Fruit fly (Drosophila melanogaster): Measurements from ENCODE around the gene Fadd.

Fadd gene

dm6 chr3R:22040400-22040799 is 6.1 kb downstream of the Fadd start:
- TF ChIP-seq ovo (GFP tag; optimal IDR thresholded peaks at IDR 0.05) (no peak), toe (GFP tag; optimal IDR thresholded peaks at IDR 0.05) (no peak), tj (GFP tag; optimal IDR thresholded peaks at IDR 0.05) (no peak), CG5204 (GFP tag; optimal IDR thresholded peaks at IDR 0.05) (no peak), CG11617 (GFP tag; optimal IDR thresholded peaks at IDR 0.05) (no peak), CG33017 (tag; optimal IDR thresholded peaks at IDR 0.05) (no peak), kay (GFP tag; ENCODE audit: borderline replicate concordance) (no peak), CG1620 (GFP tag; optimal IDR thresholded peaks at IDR 0.05) (no peak), Mnt (GFP tag; optimal IDR thresholded peaks at IDR 0.05) (no peak), cic (GFP tag; optimal IDR thresholded peaks at IDR 0.05) (no peak)

- TF ChIP-seq CG14711 (tag; optimal IDR thresholded peaks at IDR 0.05) (peak; percentile 96), kay (GFP tag; ENCODE audit: borderline replicate concordance) (no peak), CG11617 (GFP tag; optimal IDR thresholded peaks at IDR 0.05) (peak; percentile 25), Hr96 (GFP tag; optimal IDR thresholded peaks at IDR 0.05) (no peak), CG1620 (GFP tag; optimal IDR thresholded peaks at IDR 0.05) (no peak), Crg-1 (GFP tag; optimal IDR thresholded peaks at IDR 0.05) (peak; percentile 55), Mnt (GFP tag; optimal IDR thresholded peaks at IDR 0.05) (peak; percentile 47), bab1 (GFP tag; optimal IDR thresholded peaks at IDR 0.05) (peak; percentile 49), CG7045 (GFP tag; optimal IDR thresholded peaks at IDR 0.05) (no peak), toe (GFP tag; optimal IDR thresholded peaks at IDR 0.05) (no peak), CG7101 (tag; optimal IDR thresholded peaks at IDR 0.05) (peak; percentile 42), cnc (optimal IDR thresholded peaks at IDR 0.05) (no peak), ovo (GFP tag; optimal IDR thresholded peaks at IDR 0.05) (peak; percentile 8), CG5204 (GFP tag; optimal IDR thresholded peaks at IDR 0.05) (no peak), tj (GFP tag; optimal IDR thresholded peaks at IDR 0.05) (no peak), CG33017 (tag; optimal IDR thresholded peaks at IDR 0.05) (peak; percentile 37), cic (GFP tag; optimal IDR thresholded peaks at IDR 0.05) (peak; percentile 47), pad (GFP tag; optimal IDR thresholded peaks at IDR 0.05) (peak; percentile 17), Clk (GFP tag; optimal IDR thresholded peaks at IDR 0.05) (no peak), CG12768 (GFP tag; optimal IDR thresholded peaks at IDR 0.05) (no peak)
These were observed 7.5 kb downstream of the Fadd start, which contains the start of gene how for dm6 chr3R:22041625-22042282. Gene how, plus strand, starts transcription at chr3R:22042191.

DNA sequence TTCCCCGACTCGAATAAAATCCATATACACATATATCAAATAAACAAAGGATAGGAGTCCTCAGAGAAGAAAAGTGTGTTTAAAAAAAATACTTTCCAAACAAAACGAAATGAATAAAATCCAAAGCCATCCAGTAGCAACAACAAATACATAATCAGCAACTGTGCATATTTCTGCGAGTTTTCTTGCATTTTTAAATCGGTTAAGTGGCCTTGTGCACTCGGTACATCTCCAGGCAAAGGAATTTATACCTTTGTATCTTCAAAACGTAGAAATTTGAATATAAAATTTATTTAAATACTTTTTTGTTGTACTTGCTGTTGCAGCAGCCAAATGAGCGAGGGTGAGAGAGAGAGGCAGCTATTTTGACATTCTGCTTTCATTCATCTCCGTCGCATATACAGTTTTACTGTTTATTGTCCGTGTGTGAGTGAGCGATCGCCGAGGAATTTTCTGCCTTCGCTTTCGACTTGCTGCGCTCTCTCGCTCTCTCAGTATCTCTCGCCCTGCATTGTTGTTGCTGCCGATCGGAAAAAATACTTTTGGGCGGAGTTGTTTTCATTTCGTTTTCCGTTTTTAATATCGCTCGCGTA is 8.1 kb downstream of the Fadd start:
- peak; percentile 61 for TF ChIP-seq tj (GFP tag; optimal IDR thresholded peaks at IDR 0.05)
- TF ChIP-seq pad (GFP tag; optimal IDR thresholded peaks at IDR 0.05): peak; percentile 26
- no peak for TF ChIP-seq CG7101 (tag; optimal IDR thresholded peaks at IDR 0.05)

DNA sequence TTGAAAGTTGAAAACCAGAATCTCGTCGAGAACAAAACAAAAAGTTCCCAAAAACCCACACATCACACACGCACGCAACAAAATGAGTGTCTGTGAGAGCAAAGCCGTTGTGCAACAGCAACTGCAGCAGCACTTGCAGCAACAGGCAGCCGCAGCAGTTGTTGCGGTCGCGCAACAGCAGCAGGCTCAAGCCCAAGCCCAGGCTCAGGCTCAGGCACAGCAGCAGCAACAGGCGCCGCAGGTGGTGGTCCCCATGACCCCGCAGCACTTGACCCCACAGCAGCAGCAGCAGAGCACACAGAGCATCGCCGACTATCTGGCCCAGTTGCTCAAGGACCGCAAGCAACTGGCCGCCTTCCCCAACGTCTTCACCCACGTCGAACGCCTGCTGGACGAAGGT is 8.7 kb downstream of the Fadd start:
- TF ChIP-seq CG1620 (GFP tag; optimal IDR thresholded peaks at IDR 0.05) (no peak), Mnt (GFP tag; optimal IDR thresholded peaks at IDR 0.05) (no peak), Crg-1 (GFP tag; optimal IDR thresholded peaks at IDR 0.05) (no peak), CG33017 (tag; optimal IDR thresholded peaks at IDR 0.05) (no peak), toe (GFP tag; optimal IDR thresholded peaks at IDR 0.05) (no peak), kay (GFP tag; ENCODE audit: borderline replicate concordance) (no peak), cnc (optimal IDR thresholded peaks at IDR 0.05) (no peak), CG14711 (tag; optimal IDR thresholded peaks at IDR 0.05) (no peak), tj (GFP tag; optimal IDR thresholded peaks at IDR 0.05) (no peak), CG7101 (tag; optimal IDR thresholded peaks at IDR 0.05) (no peak), bab1 (GFP tag; optimal IDR thresholded peaks at IDR 0.05) (no peak), pad (GFP tag; optimal IDR thresholded peaks at IDR 0.05) (no peak), Hr96 (GFP tag; optimal IDR thresholded peaks at IDR 0.05) (no peak), cic (GFP tag; optimal IDR thresholded peaks at IDR 0.05) (no peak)

- TF ChIP-seq ovo (GFP tag; optimal IDR thresholded peaks at IDR 0.05) (no peak), CG33017 (tag; optimal IDR thresholded peaks at IDR 0.05) (no peak), CG14711 (tag; optimal IDR thresholded peaks at IDR 0.05) (no peak), Crg-1 (GFP tag; optimal IDR thresholded peaks at IDR 0.05) (no peak), Mnt (GFP tag; optimal IDR thresholded peaks at IDR 0.05) (no peak), CG1620 (GFP tag; optimal IDR thresholded peaks at IDR 0.05) (no peak), CG5204 (GFP tag; optimal IDR thresholded peaks at IDR 0.05) (no peak), kay (GFP tag; ENCODE audit: borderline replicate concordance) (no peak), CG7045 (GFP tag; optimal IDR thresholded peaks at IDR 0.05) (no peak)
These were observed 9.6 kb downstream of the Fadd start for dm6 chr3R:22043748-22044402.

dm6 chr3R:22044443-22044970 is 10.3 kb downstream of the Fadd start:
- TF ChIP-seq Clk (GFP tag; optimal IDR thresholded peaks at IDR 0.05): no peak

Data from whole organism, adult.